Fruit fly (Drosophila melanogaster): ENCODE data around the gene Lamtor3.

Lamtor3 gene

DNA sequence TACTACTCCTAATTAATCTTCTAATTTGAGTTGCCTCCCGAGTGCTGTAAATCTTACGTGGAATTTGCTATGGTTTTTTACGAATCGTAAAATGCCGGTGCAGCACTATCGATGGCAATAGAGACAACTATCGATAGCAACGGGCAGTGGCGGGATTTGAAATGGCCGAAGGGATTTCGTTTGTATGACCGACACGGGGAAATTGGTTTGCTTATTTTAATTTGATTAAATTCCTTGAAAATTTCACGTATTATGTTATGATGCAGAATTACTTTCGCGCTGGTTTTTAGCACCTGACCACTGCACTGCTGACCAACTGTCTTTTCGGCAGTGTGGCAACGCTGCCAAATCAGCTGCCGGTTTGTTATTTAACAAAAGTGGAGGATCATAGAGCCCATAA, 3.1 kb downstream of the Lamtor3 start, which contains the start of the genes GCS2beta and CG5131 (continued):
- TF ChIP-seq acj6 (GFP tag; optimal IDR thresholded peaks at IDR 0.05), result peak; percentile 93
- peak; percentile 96 for TF ChIP-seq Hr4 (GFP tag; optimal IDR thresholded peaks at IDR 0.05)
- peak; percentile 91 for TF ChIP-seq Eip75B (GFP tag; optimal IDR thresholded peaks at IDR 0.05)
- TF ChIP-seq svp (GFP tag), result peak; percentile 97
- TF ChIP-seq Sox102F (GFP tag; optimal IDR thresholded peaks at IDR 0.05), result peak; percentile 88
- TF ChIP-seq Eip78C (GFP tag), result peak; percentile 96
- TF ChIP-seq CG4318 (GFP tag; optimal IDR thresholded peaks at IDR 0.05), result peak; percentile 89
- peak; percentile 95 for TF ChIP-seq OdsH (GFP tag; optimal IDR thresholded peaks at IDR 0.05)
- peak; percentile 61 for TF ChIP-seq spab (GFP tag; optimal IDR thresholded peaks at IDR 0.05)
- TF ChIP-seq CG31627 (GFP tag; optimal IDR thresholded peaks at IDR 0.05), result peak; percentile 97
- TF ChIP-seq CG7368 (GFP tag; optimal IDR thresholded peaks at IDR 0.05), result peak; percentile 92
- TF ChIP-seq achi (GFP tag; optimal IDR thresholded peaks at IDR 0.05), result peak; percentile 91
- TF ChIP-seq Eip93F (GFP tag; optimal IDR thresholded peaks at IDR 0.05), result no peak
- TF ChIP-seq lz (GFP tag; optimal IDR thresholded peaks at IDR 0.05), result peak; percentile 93

DNA sequence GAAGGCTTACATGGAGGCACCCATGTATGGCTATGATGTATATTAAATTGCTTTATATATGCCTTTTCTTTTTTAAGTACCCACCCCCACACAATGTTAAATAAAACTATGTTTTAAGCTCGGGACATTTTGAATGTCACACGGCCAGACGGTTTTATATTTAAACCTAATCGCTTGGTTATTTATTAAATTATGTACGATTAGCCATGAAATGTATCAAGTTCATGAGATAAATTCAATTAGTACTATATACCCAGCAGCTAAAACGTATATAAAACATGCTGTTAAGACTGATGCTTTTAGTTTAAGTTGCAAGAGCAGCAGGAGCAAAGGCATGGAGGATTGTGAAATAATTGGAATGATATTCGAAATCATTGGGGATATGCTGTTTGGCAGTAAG, 4.4 kb downstream of the Lamtor3 start, which contains the start of the genes CG43221 and CG43645:
CG43221 (plus strand) TSS at position 301 of the 400 bp plus-strand sequence.
CG43645 (plus strand) TSS at position 301 of the 400 bp plus-strand sequence.
- TF ChIP-seq CG11902 (GFP tag; optimal IDR thresholded peaks at IDR 0.05), result no peak
- TF ChIP-seq OdsH (GFP tag; optimal IDR thresholded peaks at IDR 0.05), result no peak
- TF ChIP-seq CG11294 (GFP tag; IDR thresholded peaks at IDR 0.05), result no peak
- TF ChIP-seq fd59A (GFP tag; optimal IDR thresholded peaks at IDR 0.05), result no peak
- no peak for TF ChIP-seq CG16779 (tag; optimal IDR thresholded peaks at IDR 0.05)

DNA sequence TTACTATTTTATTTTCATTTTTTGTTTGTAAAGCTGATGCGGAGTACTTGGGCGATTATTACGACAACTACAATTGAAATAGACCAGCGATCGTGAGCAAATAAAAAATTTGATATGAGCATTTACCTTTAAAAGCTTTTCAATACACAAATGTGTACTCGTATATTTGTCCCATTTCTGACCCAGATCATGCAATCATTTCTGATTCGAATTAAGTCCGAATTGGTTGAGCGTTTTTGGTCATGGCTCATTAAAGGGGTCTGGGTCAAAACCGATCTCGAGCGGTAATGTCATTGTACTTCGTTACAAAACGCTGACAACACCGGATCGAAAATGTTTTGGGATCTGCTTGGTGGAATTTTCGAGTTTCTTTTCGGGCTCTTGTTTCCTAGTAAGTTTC, 5.2 kb downstream of the Lamtor3 start, which contains the start of gene CG43220:
CG43220 (plus strand) TSS at position 301 of the 400 bp plus-strand sequence.
- no peak for TF ChIP-seq CG32006 (GFP tag; optimal IDR thresholded peaks at IDR 0.05)
- TF ChIP-seq CG6854 (GFP tag; optimal IDR thresholded peaks at IDR 0.05), result no peak
- no peak for TF ChIP-seq CG9139 (GFP tag; optimal IDR thresholded peaks at IDR 0.05)
- no peak for TF ChIP-seq Eip75B (GFP tag; optimal IDR thresholded peaks at IDR 0.05)
- TF ChIP-seq CG34406 (GFP tag; optimal IDR thresholded peaks at IDR 0.05), result no peak
- TF ChIP-seq CG10669 (GFP tag; optimal IDR thresholded peaks at IDR 0.05), result no peak
- no peak for TF ChIP-seq CG15336 (GFP tag; IDR thresholded peaks at IDR 0.05)
- TF ChIP-seq CG31627 (GFP tag; optimal IDR thresholded peaks at IDR 0.05), result no peak

DNA sequence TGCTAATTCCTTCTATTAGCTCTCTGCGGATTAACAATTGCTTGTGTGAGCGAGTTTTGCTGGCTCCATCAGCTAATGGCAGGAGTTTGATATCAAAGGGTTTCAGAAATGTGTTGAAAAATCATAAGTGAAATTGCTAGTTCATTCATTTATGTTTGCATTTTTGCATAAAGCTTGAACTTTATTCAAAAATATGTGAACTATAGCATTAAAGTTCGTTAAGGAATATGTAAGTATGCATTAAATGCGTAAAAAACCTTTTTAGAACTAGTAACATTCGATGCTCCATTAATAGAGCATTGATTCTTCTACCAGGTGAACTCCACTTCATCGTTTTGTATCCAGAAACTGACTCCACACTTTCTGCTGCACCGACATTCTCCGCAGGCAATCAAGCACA, 11.6 kb downstream of the Lamtor3 start:
- TF ChIP-seq CG32006 (GFP tag; optimal IDR thresholded peaks at IDR 0.05), result peak; percentile 89
- TF ChIP-seq Ets96B (tag; optimal IDR thresholded peaks at IDR 0.05), result no peak
- TF ChIP-seq Sox102F (GFP tag; optimal IDR thresholded peaks at IDR 0.05), result no peak
- TF ChIP-seq CG3919 (GFP tag; optimal IDR thresholded peaks at IDR 0.05), result no peak
- TF ChIP-seq Eip93F (GFP tag; optimal IDR thresholded peaks at IDR 0.05), result no peak
- TF ChIP-seq fd59A (GFP tag; optimal IDR thresholded peaks at IDR 0.05), result no peak
- no peak for TF ChIP-seq Sox14 (GFP tag; optimal IDR thresholded peaks at IDR 0.05)
- no peak for TF ChIP-seq Hr39 (GFP tag; optimal IDR thresholded peaks at IDR 0.05)
- no peak for TF ChIP-seq salr (GFP tag; optimal IDR thresholded peaks at IDR 0.05)
- no peak for TF ChIP-seq spab (GFP tag; optimal IDR thresholded peaks at IDR 0.05)
- TF ChIP-seq topi (GFP tag; optimal IDR thresholded peaks at IDR 0.05), result no peak
- TF ChIP-seq CG7368 (GFP tag; optimal IDR thresholded peaks at IDR 0.05), result no peak
- peak; percentile 16 for TF ChIP-seq acj6 (GFP tag; optimal IDR thresholded peaks at IDR 0.05)
- no peak for TF ChIP-seq OdsH (GFP tag; optimal IDR thresholded peaks at IDR 0.05)
- no peak for TF ChIP-seq CG6854 (GFP tag; optimal IDR thresholded peaks at IDR 0.05)
- no peak for TF ChIP-seq CG1621 (tag; optimal IDR thresholded peaks at IDR 0.05)
- no peak for TF ChIP-seq CG6792 (GFP tag; optimal IDR thresholded peaks at IDR 0.05)
- no peak for TF ChIP-seq CG11762 (GFP tag; optimal IDR thresholded peaks at IDR 0.05; ENCODE audit: insufficient read depth)
- peak; percentile 49; the same call in 1 of the 2 replicates for TF ChIP-seq CG15336 (GFP tag; IDR thresholded peaks at IDR 0.05)
- no peak for TF ChIP-seq Gug (GFP tag; IDR thresholded peaks at IDR 0.05)
- TF ChIP-seq Smox (GFP tag; optimal IDR thresholded peaks at IDR 0.05), result no peak
- TF ChIP-seq pdm3 (GFP tag; optimal IDR thresholded peaks at IDR 0.05), result no peak
- TF ChIP-seq achi (GFP tag; optimal IDR thresholded peaks at IDR 0.05), result no peak
- no peak for TF ChIP-seq CG11902 (GFP tag; optimal IDR thresholded peaks at IDR 0.05)
- peak; percentile 65 for TF ChIP-seq CG8119 (GFP tag; IDR thresholded peaks at IDR 0.05)
- TF ChIP-seq CG6808 (GFP tag; optimal IDR thresholded peaks at IDR 0.05), result no peak
- no peak for TF ChIP-seq Eip75B (GFP tag; optimal IDR thresholded peaks at IDR 0.05)

Data from whole organism, prepupa.